Worm (Caenorhabditis elegans): ENCODE measurements around the gene lin-46.

The lin-46 gene

ce11 chrV:13020014-13020413, 51.4 kb downstream of the lin-46 start:
- TF ChIP-seq jun-1 (tag; optimal IDR thresholded peaks at IDR 0.05) (no peak), ztf-11 (tag; optimal IDR thresholded peaks at IDR 0.05) (no peak), fkh-10 (GFP tag; optimal IDR thresholded peaks at IDR 0.05) (no peak), ztf-4 (tag; optimal IDR thresholded peaks at IDR 0.05) (no peak), grh-1 (GFP tag; IDR thresholded peaks at IDR 0.05) (no peak), C04F5.9 (tag; optimal IDR thresholded peaks at IDR 0.05) (no peak)
